Worm (Caenorhabditis elegans): ENCODE measurements around the gene T16G1.13.

Gene T16G1.13

DNA sequence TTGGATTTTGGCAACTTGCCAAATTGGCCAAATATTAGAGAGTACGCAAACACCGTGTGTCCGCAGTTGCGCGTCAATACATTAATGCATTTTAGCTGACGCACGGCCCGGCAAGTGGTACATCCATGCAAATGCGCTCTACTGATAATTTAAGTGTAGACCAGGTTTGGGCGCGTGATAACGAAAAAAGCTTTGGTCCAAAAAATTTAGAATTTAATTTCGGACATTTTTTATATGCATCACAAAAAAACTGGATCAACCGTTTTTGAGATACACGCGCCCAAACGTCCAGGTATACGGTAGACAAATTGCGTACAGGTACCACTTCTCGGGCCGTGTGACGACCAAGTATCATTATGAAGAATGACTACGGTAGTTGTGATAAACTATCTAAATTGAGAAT is 18.2 kb downstream of the T16G1.13 start, which contains the start of gene R186.8 (continued):
- TF ChIP-seq nhr-47 (tag; optimal IDR thresholded peaks at IDR 0.05) (peak; percentile 78), blmp-1 (tag; optimal IDR thresholded peaks at IDR 0.05) (peak; percentile 7), zip-4 (GFP tag; optimal IDR thresholded peaks at IDR 0.05) (peak; percentile 20), swsn-7 (tag; optimal IDR thresholded peaks at IDR 0.05) (peak; percentile 67)

DNA sequence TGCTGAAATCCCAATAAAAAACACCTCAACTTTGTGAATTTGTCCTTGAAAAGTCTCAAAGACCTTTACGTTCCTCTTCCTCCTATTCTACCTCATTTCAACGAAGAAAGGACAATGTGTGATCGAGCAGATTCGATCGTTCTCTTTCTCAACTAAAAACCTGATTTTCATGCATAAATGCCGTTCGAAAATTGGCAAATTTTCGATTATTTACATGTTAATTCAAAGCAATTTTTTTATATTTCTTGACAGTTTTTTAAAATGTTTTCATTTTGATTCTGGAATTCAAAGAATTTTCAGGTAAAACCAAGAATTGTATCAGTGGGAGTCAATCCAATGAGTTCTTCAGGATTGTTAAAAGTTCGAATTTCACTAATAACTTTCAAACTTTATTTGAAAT is 18.8 kb downstream of the T16G1.13 start, which contains the start of gene lin-46:
Gene lin-46, plus strand, starts transcription at position 301 of the 400 bp plus-strand sequence.
- TF ChIP-seq F16B12.6 (tag; optimal IDR thresholded peaks at IDR 0.05) = no peak
- TF ChIP-seq ceh-63 (GFP tag; optimal IDR thresholded peaks at IDR 0.05) = no peak
- TF ChIP-seq dsc-1 (tag; optimal IDR thresholded peaks at IDR 0.05) = no peak
- no peak for TF ChIP-seq unc-98 (GFP tag; IDR thresholded peaks at IDR 0.05)
- TF ChIP-seq nhr-71 (tag; optimal IDR thresholded peaks at IDR 0.05) = no peak
- TF ChIP-seq Y116A8C.19 (tag; optimal IDR thresholded peaks at IDR 0.05; ENCODE audit: borderline replicate concordance) = no peak
- no peak for TF ChIP-seq efl-1 (optimal IDR thresholded peaks at IDR 0.05)
- TF ChIP-seq efl-1 (GFP tag; optimal IDR thresholded peaks at IDR 0.05 in 1 of 2) = no peak
- TF ChIP-seq fkh-4 (tag; optimal IDR thresholded peaks at IDR 0.05; ENCODE audit: borderline replicate concordance) = no peak
- no peak for TF ChIP-seq swsn-7 (tag; optimal IDR thresholded peaks at IDR 0.05)

DNA sequence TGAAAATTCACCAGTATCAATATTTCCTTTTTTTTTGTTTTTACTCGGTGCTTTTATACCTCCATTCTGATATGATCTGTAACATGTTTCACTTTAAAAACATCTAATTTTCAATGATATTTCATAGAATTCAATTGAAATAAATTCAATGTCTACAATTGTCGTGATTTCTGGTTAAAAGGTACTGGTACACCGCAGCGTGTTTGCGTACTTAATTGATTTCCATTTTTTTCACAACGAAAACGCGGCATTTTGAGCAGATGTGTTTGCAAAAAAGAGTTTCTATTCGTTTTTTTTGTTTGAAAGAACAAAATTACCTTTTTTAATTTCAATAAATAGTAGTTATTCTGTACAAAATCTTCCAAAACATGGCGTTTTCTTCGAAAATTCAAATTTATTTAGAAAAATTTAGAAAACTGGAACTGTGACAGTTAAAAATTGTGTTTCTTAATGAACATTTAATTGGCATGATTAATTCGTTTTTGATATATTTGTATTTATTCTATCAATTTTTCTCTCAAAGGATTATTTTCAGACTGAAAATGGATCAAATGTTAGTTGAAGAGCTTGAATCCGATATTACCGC is 21.0 kb downstream of the T16G1.13 start, which contains the start of gene pnn-1:
Gene pnn-1, plus strand, starts transcription at position 536 of the 586 bp plus-strand sequence.
- TF ChIP-seq fkh-4 (tag; optimal IDR thresholded peaks at IDR 0.05; ENCODE audit: borderline replicate concordance) = no peak
- no peak for TF ChIP-seq sup-37 (GFP tag; optimal IDR thresholded peaks at IDR 0.05)
- no peak for TF ChIP-seq pag-3 (tag; optimal IDR thresholded peaks at IDR 0.05; ENCODE audit: borderline replicate concordance, insufficient read depth)
- peak; percentile 41 for TF ChIP-seq blmp-1 (tag; optimal IDR thresholded peaks at IDR 0.05)
- peak; percentile 40 to 58 for TF ChIP-seq efl-1 (optimal IDR thresholded peaks at IDR 0.05)
- TF ChIP-seq efl-1 (GFP tag; optimal IDR thresholded peaks at IDR 0.05 in 1 of 2) = peak; percentile 49 to 95
- no peak for TF ChIP-seq aha-1 (tag; optimal IDR thresholded peaks at IDR 0.05)
- no peak for TF ChIP-seq efl-3 (GFP tag; optimal IDR thresholded peaks at IDR 0.05)
- TF ChIP-seq ceh-88 (GFP tag; IDR thresholded peaks at IDR 0.05) = no peak
- no peak for TF ChIP-seq fos-1 (tag; optimal IDR thresholded peaks at IDR 0.05)
- TF ChIP-seq rnt-1 (tag; optimal IDR thresholded peaks at IDR 0.05) = no peak
- TF ChIP-seq irx-1 (tag; optimal IDR thresholded peaks at IDR 0.05) = no peak
- TF ChIP-seq swsn-7 (tag; optimal IDR thresholded peaks at IDR 0.05) = no peak
- TF ChIP-seq xbp-1 (tag; optimal IDR thresholded peaks at IDR 0.05) = peak; percentile 31
- peak; percentile 44 for TF ChIP-seq nhr-71 (tag; optimal IDR thresholded peaks at IDR 0.05)
- TF ChIP-seq unc-30 (tag; optimal IDR thresholded peaks at IDR 0.05) = no peak
- TF ChIP-seq fkh-8 (tag; optimal IDR thresholded peaks at IDR 0.05) = no peak
- peak; percentile 45 for TF ChIP-seq snu-23 (GFP tag; optimal IDR thresholded peaks at IDR 0.05)
- no peak for TF ChIP-seq unc-62 (GFP tag; optimal IDR thresholded peaks at IDR 0.05)
- TF ChIP-seq zag-1 (tag; optimal IDR thresholded peaks at IDR 0.05) = no peak
- no peak for TF ChIP-seq elt-3 (tag; optimal IDR thresholded peaks at IDR 0.05)
- TF ChIP-seq lsy-2 (tag; optimal IDR thresholded peaks at IDR 0.05) = peak; percentile 71 to 86
- TF ChIP-seq ztf-11 (tag; optimal IDR thresholded peaks at IDR 0.05) = no peak
- no peak for TF ChIP-seq ama-1 (optimal IDR thresholded peaks at IDR 0.05)
- TF ChIP-seq mep-1 (tag; optimal IDR thresholded peaks at IDR 0.05) = peak; percentile 58
- TF ChIP-seq Y116A8C.19 (tag; optimal IDR thresholded peaks at IDR 0.05; ENCODE audit: borderline replicate concordance) = no peak
- TF ChIP-seq F16B12.6 (tag; optimal IDR thresholded peaks at IDR 0.05) = peak; percentile 87
- peak; percentile 37 for TF ChIP-seq lin-14 (GFP tag; optimal IDR thresholded peaks at IDR 0.05)
- no peak for TF ChIP-seq ceh-63 (GFP tag; optimal IDR thresholded peaks at IDR 0.05)
- TF ChIP-seq alr-1 (tag; optimal IDR thresholded peaks at IDR 0.05; ENCODE audit: borderline replicate concordance) = no peak
- TF ChIP-seq C04F5.9 (tag; optimal IDR thresholded peaks at IDR 0.05) = no peak
- no peak for TF ChIP-seq aly-2 (tag; optimal IDR thresholded peaks at IDR 0.05)
- peak; percentile 29 to 69 (median 63) for TF ChIP-seq dpl-1 (GFP tag; optimal IDR thresholded peaks at IDR 0.05)
- no peak for TF ChIP-seq lin-15B (tag; optimal IDR thresholded peaks at IDR 0.05)
- no peak for TF ChIP-seq mab-9 (GFP tag; IDR thresholded peaks at IDR 0.05)
- TF ChIP-seq egl-13 (tag; optimal IDR thresholded peaks at IDR 0.05) = no peak
- no peak for TF ChIP-seq lin-39 (tag; optimal IDR thresholded peaks at IDR 0.05)
- peak; percentile 37 for TF ChIP-seq nhr-47 (tag; optimal IDR thresholded peaks at IDR 0.05)
- TF ChIP-seq hpl-2 (GFP tag; optimal IDR thresholded peaks at IDR 0.05) = no peak
- no peak for TF ChIP-seq egl-27 (tag; optimal IDR thresholded peaks at IDR 0.05)
- peak; percentile 44 for TF ChIP-seq C16A3.4 (tag; optimal IDR thresholded peaks at IDR 0.05)
- TF ChIP-seq dsc-1 (tag; optimal IDR thresholded peaks at IDR 0.05) = no peak
- TF ChIP-seq lin-35 (GFP tag; optimal IDR thresholded peaks at IDR 0.05) = peak; percentile 28 to 63
- TF ChIP-seq ceh-8 (GFP tag; optimal IDR thresholded peaks at IDR 0.05) = no peak
